Fruit fly (Drosophila melanogaster) whole organism, prepupa: ENCODE data around the gene meng.

ENCODE experiments used
- Blimp-1 ChIP-seq: fragments of 200-800 bp; sonication (Bioruptor generic); optimal IDR thresholded peaks from 3 replicates; lab custom pipeline; 2017; ENCODE audit warnings: missing biosample characterization, missing genetic modification characterization, mild to moderate bottlenecking, moderate library complexity, missing genetic modification reagents
- CG10669 ChIP-seq: fragments of 200-800 bp; sonication (Bioruptor generic); optimal IDR thresholded peaks from 3 replicates; lab custom pipeline; 2018; ENCODE audit warnings: missing biosample characterization, mild to moderate bottlenecking, missing genetic modification characterization, moderate library complexity
- CG11902 ChIP-seq: fragments of 200-800 bp; sonication (Bioruptor generic); optimal IDR thresholded peaks from 3 replicates; lab custom pipeline; 2016; ENCODE audit warnings: missing biosample characterization, missing genetic modification characterization
- CG15336 ChIP-seq: fragments of 200-800 bp; sonication (Bioruptor generic); IDR thresholded peaks from 2 replicates; pipeline ENCODE4 v1.3.6; 2022; ENCODE audit warnings: missing biosample characterization, missing genetic modification characterization
- CG16779 ChIP-seq: fragments of 200-800 bp; sonication (Bioruptor generic); optimal IDR thresholded peaks from 3 replicates; lab custom pipeline; 2017; ENCODE audit warnings: missing biosample characterization, mild to moderate bottlenecking, missing genetic modification characterization
- CG3032 ChIP-seq: fragments of 200-800 bp; optimal IDR thresholded peaks from 2 replicates; lab custom pipeline; 2019; ENCODE audit warnings: missing biosample characterization, mild to moderate bottlenecking, missing genetic modification characterization, moderate library complexity
- CG31627 ChIP-seq: fragments of 200-800 bp; sonication (Bioruptor generic); optimal IDR thresholded peaks from 3 replicates; lab custom pipeline; 2016; ENCODE audit warnings: missing biosample characterization, missing genetic modification characterization
- CG32006 ChIP-seq: fragments of 200-800 bp; sonication (Bioruptor generic); optimal IDR thresholded peaks from 3 replicates; lab custom pipeline; 2017; ENCODE audit warnings: missing biosample characterization, mild to moderate bottlenecking, missing genetic modification characterization
- CG7368 ChIP-seq: fragments of 200-800 bp; sonication (Bioruptor generic); optimal IDR thresholded peaks from 3 replicates; lab custom pipeline; 2016; ENCODE audit warnings: missing biosample characterization, missing genetic modification characterization
- CG8119 ChIP-seq: fragments of 200-800 bp; sonication (Bioruptor generic); IDR thresholded peaks from 3 replicates; pipeline ENCODE4 v1.3.6; 2022; ENCODE audit warnings: missing biosample characterization, missing genetic modification characterization
- CG9139 ChIP-seq: fragments of 200-800 bp; sonication (Bioruptor generic); optimal IDR thresholded peaks from 3 replicates; lab custom pipeline; 2017; ENCODE audit warnings: missing biosample characterization, mild to moderate bottlenecking, missing genetic modification characterization
- Eip78C ChIP-seq: fragments of 200-800 bp; sonication (Bioruptor generic); peaks from one replicate; lab custom pipeline; 2016; ENCODE audit warnings: missing biosample characterization, missing genetic modification characterization
- Eip93F ChIP-seq: fragments of 200-800 bp; sonication (Bioruptor generic); optimal IDR thresholded peaks from 2 replicates; lab custom pipeline; 2016; ENCODE audit warnings: missing biosample characterization, mild to moderate bottlenecking, missing genetic modification characterization
- Ets21C ChIP-seq: fragments of 200-800 bp; sonication (Bioruptor generic); optimal IDR thresholded peaks from 3 replicates; lab custom pipeline; 2016; ENCODE audit warnings: missing biosample characterization, missing genetic modification characterization
- Ets96B ChIP-seq: fragments of 200-800 bp; optimal IDR thresholded peaks from 2 replicates; lab custom pipeline; 2019; ENCODE audit warnings: missing biosample characterization, mild to moderate bottlenecking, missing genetic modification characterization, moderate library complexity
- Gug ChIP-seq: fragments of 200-800 bp; sonication (Bioruptor generic); IDR thresholded peaks from 2 replicates; pipeline ENCODE4 v1.3.6; 2022; ENCODE audit warnings: missing biosample characterization, missing genetic modification characterization
- Hr39 ChIP-seq: fragments of 200-800 bp; sonication (Bioruptor generic); optimal IDR thresholded peaks from 2 replicates; lab custom pipeline; 2016; ENCODE audit warnings: missing biosample characterization, missing genetic modification characterization
- Hr4 ChIP-seq: fragments of 200-800 bp; sonication (Bioruptor generic); optimal IDR thresholded peaks from 3 replicates; lab custom pipeline; 2016; ENCODE audit warnings: missing biosample characterization, missing genetic modification characterization
- OdsH ChIP-seq: fragments of 200-800 bp; sonication (Bioruptor generic); optimal IDR thresholded peaks from 3 replicates; lab custom pipeline; 2016; ENCODE audit warnings: missing biosample characterization, missing genetic modification characterization
- Smox ChIP-seq: fragments of 200-800 bp; sonication (Bioruptor generic); optimal IDR thresholded peaks from 3 replicates; lab custom pipeline; 2016; ENCODE audit warnings: missing biosample characterization, missing genetic modification characterization
- Sox102F ChIP-seq: fragments of 200-800 bp; sonication (Bioruptor generic); optimal IDR thresholded peaks from 2 replicates; lab custom pipeline; 2016; ENCODE audit warnings: missing biosample characterization, mild to moderate bottlenecking, missing genetic modification characterization
- Sox14 ChIP-seq: fragments of 200-800 bp; sonication (Bioruptor generic); optimal IDR thresholded peaks from 3 replicates; lab custom pipeline; 2016; ENCODE audit warnings: missing biosample characterization, missing genetic modification characterization
- Sox15 ChIP-seq: fragments of 200-800 bp; sonication (Bioruptor generic); optimal IDR thresholded peaks from 3 replicates; lab custom pipeline; 2016; ENCODE audit warnings: missing biosample characterization, missing genetic modification characterization
- achi ChIP-seq: fragments of 200-800 bp; sonication (Bioruptor generic); optimal IDR thresholded peaks from 3 replicates; lab custom pipeline; 2016; ENCODE audit warnings: missing biosample characterization, missing genetic modification characterization
- acj6 ChIP-seq: fragments of 200-800 bp; sonication (Bioruptor generic); optimal IDR thresholded peaks from 3 replicates; lab custom pipeline; 2016; ENCODE audit warnings: missing biosample characterization, missing genetic modification characterization
- dac ChIP-seq: fragments of 200-800 bp; sonication (Bioruptor generic); optimal IDR thresholded peaks from 2 replicates; lab custom pipeline; 2017; ENCODE audit warnings: missing biosample characterization, mild to moderate bottlenecking, missing genetic modification characterization
- dsx ChIP-seq: fragments of 200-800 bp; optimal IDR thresholded peaks from 3 replicates; lab custom pipeline; 2019; ENCODE audit warnings: missing biosample characterization, mild to moderate bottlenecking, missing genetic modification characterization, moderate library complexity; ENCODE audit not compliant: poor library complexity, severe bottlenecking
- eg ChIP-seq: fragments of 200-800 bp; sonication (Bioruptor generic); IDR thresholded peaks from 3 replicates; pipeline ENCODE4 v1.3.6; 2022; ENCODE audit warnings: missing biosample characterization, missing genetic modification characterization
- fd59A ChIP-seq: fragments of 200-800 bp; sonication (Bioruptor generic); optimal IDR thresholded peaks from 2 replicates; lab custom pipeline; 2017; ENCODE audit warnings: missing biosample characterization, mild to moderate bottlenecking, missing genetic modification characterization, missing genetic modification reagents
- fd85E ChIP-seq: fragments of 200-800 bp; sonication (Bioruptor generic); optimal IDR thresholded peaks from 3 replicates; lab custom pipeline; 2016; ENCODE audit warnings: missing biosample characterization, missing genetic modification characterization
- net ChIP-seq: fragments of 200-800 bp; sonication (Bioruptor generic); optimal IDR thresholded peaks from 3 replicates; lab custom pipeline; 2016; ENCODE audit warnings: missing biosample characterization, missing genetic modification characterization
- pdm3 ChIP-seq: fragments of 200-800 bp; sonication (Bioruptor generic); optimal IDR thresholded peaks from 3 replicates; lab custom pipeline; 2016; ENCODE audit warnings: missing biosample characterization, missing genetic modification characterization
- salr ChIP-seq, 2 experiments: fragments of 200-800 bp; sonication (Bioruptor generic); optimal IDR thresholded peaks; 3 replicates each; lab custom pipeline; 2016 to 2018; ENCODE audit warnings: missing biosample characterization in 2 of 2, missing genetic modification characterization in 2 of 2, mild to moderate bottlenecking in 1 of 2
- spab ChIP-seq: fragments of 200-800 bp; sonication (Bioruptor generic); optimal IDR thresholded peaks from 2 replicates; lab custom pipeline; 2017; ENCODE audit warnings: missing biosample characterization, mild to moderate bottlenecking, missing genetic modification characterization, missing genetic modification reagents
- svp ChIP-seq: fragments of 200-800 bp; sonication (Bioruptor generic); peaks from one replicate; lab custom pipeline; 2016; ENCODE audit warnings: missing biosample characterization, missing genetic modification characterization
- topi ChIP-seq: fragments of 200-800 bp; sonication (Bioruptor generic); optimal IDR thresholded peaks from 3 replicates; lab custom pipeline; 2016; ENCODE audit warnings: missing biosample characterization, missing genetic modification characterization
- vri ChIP-seq: fragments of 200-800 bp; sonication (Bioruptor generic); optimal IDR thresholded peaks from 3 replicates; lab custom pipeline; 2016; ENCODE audit warnings: missing biosample characterization, mild to moderate bottlenecking, missing genetic modification characterization

Gene meng

DNA sequence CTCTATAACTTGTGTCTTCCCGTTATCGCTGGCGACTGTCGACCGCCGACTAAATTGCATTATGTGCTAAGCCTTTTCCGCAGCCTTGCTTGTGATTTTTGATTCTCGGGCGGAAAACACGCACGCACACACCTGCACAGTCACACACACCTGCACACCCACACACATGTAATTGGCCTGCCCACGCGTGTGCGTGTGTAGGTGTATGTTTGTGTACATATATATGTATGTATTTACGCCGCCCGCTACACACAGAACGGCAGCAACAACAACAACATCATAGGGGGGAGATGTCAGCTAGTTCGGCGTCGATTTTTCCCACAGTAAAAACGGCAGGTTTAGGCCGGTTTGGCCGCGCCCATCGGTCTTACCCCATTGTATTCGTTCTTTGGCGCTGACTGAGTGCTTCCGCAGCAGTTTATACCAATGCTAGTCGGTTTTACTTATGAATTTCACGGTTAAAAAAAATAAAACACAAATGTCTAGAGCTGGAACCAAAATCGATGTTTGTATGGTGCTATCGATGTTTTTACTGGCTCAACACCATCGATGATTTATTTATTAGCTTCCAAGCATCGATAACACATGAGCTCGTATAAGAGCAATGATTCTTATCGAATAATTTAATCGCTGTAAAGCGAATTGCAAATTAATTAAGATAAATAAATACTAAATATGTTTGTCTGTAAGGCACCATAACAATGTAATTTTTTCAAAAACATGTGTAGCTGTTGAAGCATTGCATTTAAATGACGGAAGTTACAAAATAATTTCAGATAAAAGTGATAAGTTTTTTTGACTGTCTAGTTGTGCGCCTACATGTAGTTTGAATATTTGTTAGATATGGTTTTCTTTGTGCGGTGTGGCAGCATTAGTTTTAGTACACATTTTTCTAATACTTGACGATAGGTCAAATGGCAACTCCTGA is 19.2 kb upstream of the meng start, which contains the start of gene homer (continued):
- TF ChIP-seq Sox15 (no peak), CG15336 (GFP tag; lab: Robert Waterston, UW) (no peak), Sox14 (GFP tag; lab: Kevin White, UChicago) (peak; percentile 12), Smox (no peak), Blimp-1 (GFP tag; lab: Kevin White, UChicago) (no peak), acj6 (GFP tag; lab: Kevin White, UChicago) (no peak), OdsH (no peak), pdm3 (no peak), CG10669 (no peak), CG31627 (peak; percentile 6), Eip78C (GFP tag; lab: Kevin White, UChicago) (peak; percentile 77), spab (GFP tag; lab: Kevin White, UChicago) (no peak), dac (GFP tag; lab: Kevin White, UChicago) (no peak), Sox102F (GFP tag; lab: Kevin White, UChicago) (no peak), CG9139 (GFP tag; lab: Kevin White, UChicago) (no peak), Gug (GFP tag; lab: Robert Waterston, UW) (no peak), fd59A (GFP tag; lab: Kevin White, UChicago) (no peak), Hr4 (peak; percentile 37), svp (peak; percentile 88)

DNA sequence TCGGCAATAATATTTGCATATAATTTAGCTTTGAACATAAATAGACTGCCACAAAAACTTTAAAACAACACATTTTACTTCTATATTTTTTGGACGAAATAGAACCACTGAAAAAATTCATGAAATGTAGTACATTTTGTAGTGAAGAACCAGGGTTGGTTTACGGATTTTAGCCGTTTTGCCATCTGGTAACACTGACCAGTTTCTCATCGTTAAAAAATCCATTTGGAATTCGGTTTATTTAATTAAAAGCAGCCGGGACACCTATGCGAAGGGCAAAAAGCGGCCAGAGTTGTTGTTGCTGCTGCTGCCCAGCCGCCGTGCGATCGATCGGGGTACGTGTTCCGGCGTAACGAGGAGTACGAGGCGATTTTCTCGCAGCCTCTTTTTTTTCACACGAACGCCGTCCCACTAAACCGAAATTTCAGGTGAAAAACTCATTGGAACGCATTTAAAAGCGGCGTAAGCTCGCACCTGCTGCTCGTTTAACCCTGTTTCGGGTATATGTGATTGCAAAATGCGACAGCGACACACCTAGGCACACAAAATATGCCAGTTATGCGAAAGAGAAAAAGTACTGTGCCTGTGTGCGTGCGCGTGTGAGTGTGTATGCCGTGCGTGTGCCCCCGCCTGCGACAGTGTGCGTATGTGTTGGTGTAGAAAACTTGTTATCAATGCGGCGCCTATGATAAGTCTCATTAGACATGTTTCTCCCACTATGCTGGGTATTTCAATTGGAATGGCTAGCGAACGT is 18.4 kb upstream of the meng start, which contains the start of gene Liprin-alpha:
Gene Liprin-alpha (plus strand): TSS at position 154 of the 754 bp plus-strand sequence.
- TF ChIP-seq eg (GFP tag; lab: Robert Waterston, UW) (no peak), svp (peak; percentile 66)

DNA sequence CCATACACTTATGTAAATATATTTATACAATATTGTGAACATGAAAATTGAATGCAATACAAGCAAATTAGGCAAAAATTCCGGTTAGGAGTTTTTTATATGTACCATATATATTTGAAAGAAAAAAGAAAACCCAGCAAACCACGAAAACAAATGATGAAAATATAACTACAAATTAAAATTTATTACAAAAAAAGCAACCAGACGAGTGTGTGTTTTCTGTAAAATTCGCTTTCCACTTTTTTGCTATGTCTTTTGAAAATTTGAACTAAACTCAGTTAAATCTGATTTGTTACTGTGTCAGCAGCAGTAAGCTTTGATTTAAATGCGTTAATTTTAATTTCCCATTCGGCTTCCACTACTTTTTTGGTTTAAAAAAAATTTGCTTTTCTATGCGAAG is 9.7 kb upstream of the meng start, which contains the start of gene TTLL3B:
Gene TTLL3B (plus strand): TSS at position 301 of the 400 bp plus-strand sequence.
- no peak for TF ChIP-seq Sox15
- no peak for TF ChIP-seq Hr39 (GFP tag; lab: Kevin White, UChicago)
- no peak for TF ChIP-seq CG11902 (GFP tag; lab: Kevin White, UChicago)
- TF ChIP-seq acj6 (GFP tag; lab: Kevin White, UChicago), result no peak
- TF ChIP-seq CG32006, result no peak
- no peak for TF ChIP-seq achi (GFP tag; lab: Kevin White, UChicago)
- no peak for TF ChIP-seq CG16779
- TF ChIP-seq CG3032 (tag; lab: Kevin White, UChicago), result no peak
- TF ChIP-seq Eip93F (GFP tag; lab: Kevin White, UChicago), result no peak
- TF ChIP-seq Ets96B, result no peak
- TF ChIP-seq eg (GFP tag; lab: Robert Waterston, UW), result no peak
- TF ChIP-seq CG8119 (GFP tag; lab: Robert Waterston, UW), result no peak
- TF ChIP-seq topi (GFP tag; lab: Kevin White, UChicago), result no peak

DNA sequence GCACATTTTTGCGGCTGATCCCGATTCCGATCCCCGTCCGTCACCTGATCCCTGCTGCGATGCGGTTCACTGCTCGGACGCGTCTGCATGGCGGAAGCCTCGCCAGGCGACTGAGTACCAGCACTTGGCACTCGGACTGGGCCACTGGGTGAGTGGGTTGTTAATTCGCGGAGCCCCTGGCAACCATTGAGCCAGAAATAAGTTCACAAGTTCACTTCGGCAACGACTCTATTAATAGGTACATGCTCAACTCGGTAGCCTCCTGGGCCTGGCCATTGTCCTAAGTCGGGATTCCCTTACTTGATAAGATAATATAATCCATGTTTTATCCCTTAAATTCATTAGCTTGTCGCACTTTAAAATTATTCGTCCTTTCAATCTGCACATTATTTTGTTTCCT is 2.2 kb upstream of the meng start, which contains the start of gene TTLL3A:
Gene TTLL3A (minus strand): TSS at position 101 of the 400 bp plus-strand sequence.
- TF ChIP-seq CG15336 (GFP tag; lab: Robert Waterston, UW), result no peak
- no peak for TF ChIP-seq CG9139 (GFP tag; lab: Kevin White, UChicago)
- no peak for TF ChIP-seq Smox
- TF ChIP-seq Ets21C, result no peak
- TF ChIP-seq CG11902 (GFP tag; lab: Kevin White, UChicago), result no peak
- TF ChIP-seq fd85E (GFP tag; lab: Kevin White, UChicago), result no peak
- TF ChIP-seq salr (GFP tag; optimal IDR thresholded peaks at IDR 0.05; lab: Kevin White, UChicago), result no peak
- TF ChIP-seq CG7368 (GFP tag; lab: Kevin White, UChicago), result no peak
- TF ChIP-seq Blimp-1 (GFP tag; lab: Kevin White, UChicago), result no peak
- no peak for TF ChIP-seq CG10669
- no peak for TF ChIP-seq Eip93F (GFP tag; lab: Kevin White, UChicago)
- no peak for TF ChIP-seq dsx (GFP tag; lab: Kevin White, UChicago)
- no peak for TF ChIP-seq Hr4
- TF ChIP-seq net (GFP tag; lab: Kevin White, UChicago), result no peak
- TF ChIP-seq vri (GFP tag; lab: Kevin White, UChicago), result no peak
- TF ChIP-seq Sox15, result no peak
